Worm (Caenorhabditis elegans): Measurements from ENCODE around the gene R160.10.

The R160.10 gene

DNA sequence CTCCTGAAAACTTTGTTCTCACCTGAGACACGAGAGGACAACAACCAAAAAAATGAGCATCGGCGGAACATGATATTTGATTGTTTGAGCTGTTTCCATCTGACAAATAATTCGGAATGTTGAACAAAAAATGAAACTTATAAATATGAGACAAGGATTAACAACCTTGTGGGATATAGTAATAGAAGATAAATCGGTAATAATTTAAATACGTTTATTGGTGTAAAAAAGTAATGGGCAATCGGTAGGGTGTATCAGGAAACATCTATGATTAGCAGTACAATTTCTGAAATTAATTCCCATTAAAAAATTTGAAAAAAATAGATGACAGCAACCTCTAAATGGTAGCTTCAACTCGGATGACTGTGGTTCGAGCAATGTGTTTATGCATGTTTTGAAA lies at the start of gene R160.10:
Gene R160.10, minus strand, starts transcription at position 101 of the 400 bp plus-strand sequence.
- TF ChIP-seq R02D3.7 (tag; optimal IDR thresholded peaks at IDR 0.05) (no peak), ztf-4 (tag; optimal IDR thresholded peaks at IDR 0.05) (no peak), nhr-237 (tag; optimal IDR thresholded peaks at IDR 0.05) (no peak), nhr-43 (tag; optimal IDR thresholded peaks at IDR 0.05; ENCODE audit: poor library complexity, severe bottlenecking) (no peak), elt-1 (tag; optimal IDR thresholded peaks at IDR 0.05) (no peak)

DNA sequence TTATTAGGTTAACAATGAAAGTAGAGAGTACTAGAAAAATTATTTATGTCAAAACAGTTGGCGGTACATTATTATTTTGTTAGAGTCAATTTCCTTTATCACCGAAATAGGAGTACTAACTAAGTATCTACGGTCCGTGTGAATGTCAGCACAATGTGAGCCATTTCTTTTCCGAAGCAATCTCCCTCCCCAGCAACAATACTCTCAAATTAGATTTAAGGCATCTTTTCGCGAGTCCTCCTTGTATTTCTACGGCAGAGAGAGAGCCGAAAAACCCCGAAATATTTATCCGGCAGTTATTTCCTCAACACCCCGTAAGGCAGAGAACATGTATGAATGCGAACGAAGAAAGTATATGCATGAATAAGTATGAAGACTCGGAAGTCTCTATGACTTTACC lies 48.0 kb upstream of the R160.10 start:
- TF ChIP-seq fkh-10 (GFP tag; optimal IDR thresholded peaks at IDR 0.05): peak; percentile 50
- TF ChIP-seq skn-1 (tag; optimal IDR thresholded peaks at IDR 0.05): no peak

DNA sequence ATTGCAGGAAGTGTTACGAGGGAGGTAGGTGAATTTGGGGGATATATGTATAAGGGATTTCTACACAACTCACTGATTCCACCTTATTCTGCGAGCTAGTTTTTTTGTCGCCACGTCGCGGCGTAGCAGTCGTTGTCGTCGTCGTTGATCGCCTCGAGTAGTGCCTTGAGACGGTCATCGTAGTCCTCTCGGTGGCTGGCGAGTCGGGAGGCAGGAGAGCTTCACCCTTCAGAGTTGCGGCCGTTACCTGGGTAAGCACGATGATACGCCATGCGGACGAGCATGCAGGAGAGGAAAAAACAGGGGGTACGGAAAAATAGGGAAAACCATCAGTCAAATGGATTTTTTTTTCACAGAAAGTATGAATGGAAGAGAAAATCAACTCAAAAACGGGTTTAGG lies 45.9 kb upstream of the R160.10 start:
- TF ChIP-seq elt-2 (tag; optimal IDR thresholded peaks at IDR 0.05) (no peak), lsy-12 (tag; optimal IDR thresholded peaks at IDR 0.05) (no peak), ceh-82 (tag; optimal IDR thresholded peaks at IDR 0.05) (no peak), snpc-4 (tag; optimal IDR thresholded peaks at IDR 0.05) (no peak), daf-12 (tag; optimal IDR thresholded peaks at IDR 0.05) (no peak), tbx-2 (tag; optimal IDR thresholded peaks at IDR 0.05) (no peak), ztf-4 (tag; optimal IDR thresholded peaks at IDR 0.05) (no peak), ceh-9 (tag; optimal IDR thresholded peaks at IDR 0.05) (no peak), nhr-28 (tag; optimal IDR thresholded peaks at IDR 0.05) (no peak), zag-1 (tag; optimal IDR thresholded peaks at IDR 0.05) (no peak), nhr-43 (tag; optimal IDR thresholded peaks at IDR 0.05; ENCODE audit: poor library complexity, severe bottlenecking) (no peak), eor-1 (tag; optimal IDR thresholded peaks at IDR 0.05) (no peak), lin-15B (tag; optimal IDR thresholded peaks at IDR 0.05) (no peak), fos-1 (tag; optimal IDR thresholded peaks at IDR 0.05) (no peak), nhr-12 (tag; optimal IDR thresholded peaks at IDR 0.05) (no peak), pha-4 (tag; optimal IDR thresholded peaks at IDR 0.05) (no peak), aly-2 (tag; optimal IDR thresholded peaks at IDR 0.05) (no peak), mdl-1 (tag; optimal IDR thresholded peaks at IDR 0.05) (no peak), skn-1 (tag; optimal IDR thresholded peaks at IDR 0.05) (no peak), elt-3 (tag; optimal IDR thresholded peaks at IDR 0.05) (no peak)

DNA sequence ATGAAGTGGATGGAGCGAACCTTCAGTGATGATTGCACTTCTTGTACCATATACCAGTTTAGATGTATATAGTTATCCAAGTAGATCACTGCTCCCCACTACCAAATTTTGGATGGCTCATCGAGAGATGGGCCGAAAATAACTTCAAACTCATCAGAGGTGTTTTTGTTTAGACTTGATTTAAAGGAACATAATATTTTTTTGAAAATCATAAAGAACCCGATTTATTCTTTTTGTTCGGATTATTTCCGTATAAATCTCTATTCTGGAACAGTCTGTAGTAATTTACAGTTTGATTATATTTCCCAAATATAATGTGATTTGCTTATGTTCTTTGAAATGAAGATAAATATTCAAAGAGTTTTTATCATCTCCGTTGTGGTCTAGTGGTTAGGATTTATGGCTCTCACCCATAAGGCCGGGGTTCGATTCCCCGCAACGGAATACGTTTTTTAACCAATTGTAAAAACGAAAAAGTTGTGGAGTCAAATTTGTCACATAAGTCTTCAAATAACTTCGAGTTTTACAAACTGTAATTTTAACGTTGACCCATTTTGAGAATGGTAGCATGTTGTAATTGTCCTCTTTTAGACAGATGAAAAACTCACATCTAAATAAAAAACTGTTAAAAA lies 43.1 kb upstream of the R160.10 start:
- TF ChIP-seq nhr-76 (tag; optimal IDR thresholded peaks at IDR 0.05) (no peak), sea-2 (GFP tag; optimal IDR thresholded peaks at IDR 0.05) (no peak), nhr-28 (tag; optimal IDR thresholded peaks at IDR 0.05) (no peak)

DNA sequence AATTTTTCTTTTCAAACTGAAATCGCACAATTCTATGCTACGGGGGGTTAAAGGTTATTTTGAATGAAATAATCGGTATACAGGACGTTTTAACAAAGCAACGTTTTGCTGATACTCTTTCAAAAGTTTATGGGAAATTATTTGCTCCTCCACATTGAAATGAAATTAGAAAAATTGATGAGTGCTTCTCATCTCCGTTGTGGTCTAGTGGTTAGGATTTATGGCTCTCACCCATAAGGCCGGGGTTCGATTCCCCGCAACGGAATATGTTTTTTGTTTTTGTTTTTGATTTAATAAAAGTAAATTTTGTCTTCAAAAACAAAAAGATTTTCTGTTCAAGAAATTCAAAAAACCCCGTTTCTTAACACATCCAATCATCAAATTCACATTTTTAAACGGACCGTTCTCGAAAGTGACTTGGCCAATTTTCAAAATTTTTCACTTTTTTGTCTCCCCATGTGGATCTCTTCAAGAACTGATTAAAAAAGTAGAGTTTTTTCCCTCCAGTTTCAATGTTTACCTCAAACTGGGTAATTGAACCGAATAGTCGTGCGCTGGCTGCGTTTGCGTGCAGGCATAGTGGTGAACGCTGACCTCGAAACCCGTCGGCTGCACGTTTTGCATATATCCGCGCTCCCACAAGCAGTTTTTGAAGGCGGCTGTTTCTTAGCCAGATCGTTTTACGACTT lies 42.4 kb upstream of the R160.10 start:
- TF ChIP-seq ZK546.5 (tag; optimal IDR thresholded peaks at IDR 0.05) (no peak), jun-1 (tag; optimal IDR thresholded peaks at IDR 0.05) (no peak), pqm-1 (tag; optimal IDR thresholded peaks at IDR 0.05) (no peak), egl-27 (tag; optimal IDR thresholded peaks at IDR 0.05) (no peak), lin-15B (tag; optimal IDR thresholded peaks at IDR 0.05) (no peak), lsy-12 (tag; optimal IDR thresholded peaks at IDR 0.05) (no peak), ama-1 (optimal IDR thresholded peaks at IDR 0.05) (no peak), lin-39 (tag; optimal IDR thresholded peaks at IDR 0.05) (no peak), skn-1 (tag; optimal IDR thresholded peaks at IDR 0.05) (no peak), elt-3 (tag; optimal IDR thresholded peaks at IDR 0.05) (no peak), eor-1 (tag; optimal IDR thresholded peaks at IDR 0.05) (no peak)

DNA sequence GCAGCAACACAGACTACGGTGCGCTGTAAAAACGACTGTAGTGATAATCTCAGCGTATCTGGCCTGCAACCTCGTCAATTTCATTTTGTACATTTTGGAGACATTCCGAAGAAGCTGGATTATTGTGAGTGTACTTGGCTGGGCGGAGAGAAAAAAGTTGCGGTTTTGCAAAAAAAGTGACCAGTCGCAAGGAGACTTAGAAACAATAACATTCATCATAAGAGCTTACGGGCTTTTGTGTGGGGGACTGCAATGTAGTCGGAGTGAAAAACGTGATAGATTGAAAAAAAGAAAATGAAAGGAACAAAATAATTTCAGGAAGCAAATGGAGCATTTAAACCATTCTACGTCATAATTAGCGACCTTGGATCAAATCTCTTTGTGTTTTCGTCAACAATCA lies 41.2 kb upstream of the R160.10 start:
- TF ChIP-seq tbx-2 (tag; optimal IDR thresholded peaks at IDR 0.05): no peak
- TF ChIP-seq lin-15B (tag; optimal IDR thresholded peaks at IDR 0.05): no peak
- TF ChIP-seq ceh-16 (tag; optimal IDR thresholded peaks at IDR 0.05): no peak
- TF ChIP-seq lin-39 (tag; optimal IDR thresholded peaks at IDR 0.05): peak; percentile 38
- no peak for TF ChIP-seq skn-1 (tag; optimal IDR thresholded peaks at IDR 0.05)
- peak; percentile 17 for TF ChIP-seq nfya-1 (tag; optimal IDR thresholded peaks at IDR 0.05; ENCODE audit: insufficient read depth)

Measured in whole organism, L3 larva.